Worm (Caenorhabditis elegans) whole organism, L2 larva: ENCODE results near the gene pph-6.

Source experiments
- F13H6.1 ChIP-seq: sonication (generic microtip); optimal IDR thresholded peaks from 2 replicates; lab custom pipeline; 2016; ENCODE audit warnings: missing genetic modification characterization, missing compliant biosample characterization
- alr-1 ChIP-seq: fragments of 150-350 bp; optimal IDR thresholded peaks from 2 replicates; lab custom pipeline; 2014; ENCODE audit warnings: missing biosample characterization, missing genetic modification characterization
- aly-2 ChIP-seq: fragments of 150-350 bp; optimal IDR thresholded peaks from 2 replicates; lab custom pipeline; 2014; ENCODE audit warnings: missing biosample characterization, missing genetic modification characterization
- blmp-1 ChIP-seq: sonication (generic microtip); optimal IDR thresholded peaks from 2 replicates; lab custom pipeline; 2017; ENCODE audit warnings: missing genetic modification characterization, mild to moderate bottlenecking, missing compliant biosample characterization, antibody characterized with exemption, moderate library complexity; ENCODE audit not compliant: insufficient read depth
- egl-27 ChIP-seq: sonication (generic microtip); optimal IDR thresholded peaks from 3 replicates; lab custom pipeline; 2017; ENCODE audit warnings: missing biosample characterization, missing genetic modification reagents, missing genetic modification characterization
- nhr-11 ChIP-seq: fragments of 150-350 bp; optimal IDR thresholded peaks from 2 replicates; lab custom pipeline; 2014; ENCODE audit warnings: missing biosample characterization, missing genetic modification characterization
- nhr-12 ChIP-seq: fragments of 150-350 bp; optimal IDR thresholded peaks from 2 replicates; lab custom pipeline; 2014; ENCODE audit warnings: missing biosample characterization, missing genetic modification characterization
- nhr-77 ChIP-seq: fragments of 150-350 bp; optimal IDR thresholded peaks from 2 replicates; lab custom pipeline; 2014; ENCODE audit warnings: missing biosample characterization, missing genetic modification characterization
- snpc-4 ChIP-seq: fragments of 150-350 bp; optimal IDR thresholded peaks from 2 replicates; lab custom pipeline; 2014; ENCODE audit warnings: missing biosample characterization, missing genetic modification characterization
- unc-39 ChIP-seq: fragments of 150-350 bp; optimal IDR thresholded peaks from 2 replicates; lab custom pipeline; 2014; ENCODE audit warnings: missing biosample characterization, missing genetic modification characterization

ce11 chrIII:3470973-3471372, 9.5 kb downstream of the pph-6 start:
- TF ChIP-seq nhr-12 (tag; lab: Kevin White, UChicago) (no peak), nhr-11 (no peak), blmp-1 (tag; lab: Kevin White, UChicago) (no peak), snpc-4 (tag; lab: Kevin White, UChicago) (no peak), unc-39 (tag; lab: Kevin White, UChicago) (no peak), egl-27 (no peak), alr-1 (tag; lab: Kevin White, UChicago) (no peak), F13H6.1 (tag; lab: Kevin White, UChicago) (no peak), nhr-77 (no peak), aly-2 (no peak)
